Worm (Caenorhabditis elegans): ENCODE results near the gene srh-105.

srh-105 gene

ce11 chrII:511968-512367 lies 2.8 kb upstream of the srh-105 start:
- TF ChIP-seq ceh-6 (GFP tag; optimal IDR thresholded peaks at IDR 0.05), result no peak
- TF ChIP-seq hlh-13 (GFP tag; optimal IDR thresholded peaks at IDR 0.05), result no peak
- TF ChIP-seq hlh-15 (tag; optimal IDR thresholded peaks at IDR 0.05), result no peak
- TF ChIP-seq ceh-31 (tag; optimal IDR thresholded peaks at IDR 0.05), result no peak
- no peak for TF ChIP-seq tbx-7 (tag; optimal IDR thresholded peaks at IDR 0.05)
- no peak for TF ChIP-seq rnt-1 (tag; optimal IDR thresholded peaks at IDR 0.05)
- no peak for TF ChIP-seq dve-1 (tag; optimal IDR thresholded peaks at IDR 0.05)
- TF ChIP-seq pag-3 (tag; optimal IDR thresholded peaks at IDR 0.05; ENCODE audit: borderline replicate concordance), result no peak
- no peak for TF ChIP-seq fax-1 (tag; optimal IDR thresholded peaks at IDR 0.05)
- no peak for TF ChIP-seq unc-42 (tag; optimal IDR thresholded peaks at IDR 0.05)
- TF ChIP-seq sdc-2 (tag; optimal IDR thresholded peaks at IDR 0.05), result no peak
- no peak for TF ChIP-seq ztf-16 (tag; optimal IDR thresholded peaks at IDR 0.05)
- TF ChIP-seq dmd-4 (tag; optimal IDR thresholded peaks at IDR 0.05; ENCODE audit: borderline replicate concordance), result no peak
- TF ChIP-seq hlh-6 (tag; optimal IDR thresholded peaks at IDR 0.05), result no peak
- no peak for TF ChIP-seq unc-86 (tag; optimal IDR thresholded peaks at IDR 0.05)
- TF ChIP-seq C38D4.7 (GFP tag; optimal IDR thresholded peaks at IDR 0.05), result no peak
- TF ChIP-seq ceh-2 (tag; optimal IDR thresholded peaks at IDR 0.05), result no peak

- TF ChIP-seq pat-9 (tag; optimal IDR thresholded peaks at IDR 0.05), result no peak
Observed at ce11 chrII:508603-509002, 527 bp downstream of the srh-105 start.

- TF ChIP-seq elt-2 (tag; optimal IDR thresholded peaks at IDR 0.05) (peak; percentile 5), fkh-6 (tag; optimal IDR thresholded peaks at IDR 0.05) (no peak), nfya-1 (tag; optimal IDR thresholded peaks at IDR 0.05) (peak; percentile 36), elt-4 (tag; optimal IDR thresholded peaks at IDR 0.05) (no peak), unc-42 (tag; optimal IDR thresholded peaks at IDR 0.05) (peak; percentile 46), pax-1 (tag; optimal IDR thresholded peaks at IDR 0.05) (peak; percentile 22), hlh-6 (tag; optimal IDR thresholded peaks at IDR 0.05) (no peak), unc-86 (tag; optimal IDR thresholded peaks at IDR 0.05) (no peak), ceh-31 (tag; optimal IDR thresholded peaks at IDR 0.05) (peak; percentile 25)
Observed at ce11 chrII:506069-506468, 3.1 kb downstream of the srh-105 start.

- TF ChIP-seq nhr-11 (tag; optimal IDR thresholded peaks at IDR 0.05) (no peak), pat-9 (tag; optimal IDR thresholded peaks at IDR 0.05) (no peak), dmd-4 (tag; optimal IDR thresholded peaks at IDR 0.05; ENCODE audit: borderline replicate concordance) (no peak), ceh-18 (tag; optimal IDR thresholded peaks at IDR 0.05) (no peak), unc-3 (GFP tag; conservative IDR thresholded peaks at IDR 0.05) (no peak), unc-3 (tag; optimal IDR thresholded peaks at IDR 0.05) (no peak), ref-2 (tag; optimal IDR thresholded peaks at IDR 0.05) (no peak), syd-9 (tag; optimal IDR thresholded peaks at IDR 0.05) (no peak)
Observed at ce11 chrII:502638-503037, 6.5 kb downstream of the srh-105 start.

ce11 chrII:495124-495523 lies 14.0 kb downstream of the srh-105 start, which contains the start of gene sms-5:
Gene sms-5, plus strand, starts transcription at chrII:495424.
- no peak for TF ChIP-seq Y22D7AL.16 (tag; optimal IDR thresholded peaks at IDR 0.05)

ce11 chrII:484328-484916 lies 24.7 kb downstream of the srh-105 start, which contains the start of the genes gldi-1 and prp-21:
Gene gldi-1, minus strand, starts transcription at chrII:484378.
Gene prp-21, plus strand, starts transcription at chrII:484866.
- peak; percentile 57 for TF ChIP-seq hlh-8 (tag; optimal IDR thresholded peaks at IDR 0.05)
- peak; percentile 31 for TF ChIP-seq ceh-14 (tag; optimal IDR thresholded peaks at IDR 0.05)
- TF ChIP-seq zip-5 (tag; optimal IDR thresholded peaks at IDR 0.05), result peak; percentile 40
- no peak for TF ChIP-seq ceh-34 (tag; optimal IDR thresholded peaks at IDR 0.05)
- TF ChIP-seq tbx-7 (tag; optimal IDR thresholded peaks at IDR 0.05), result peak; percentile 40
- peak; percentile 99 for TF ChIP-seq unc-42 (tag; optimal IDR thresholded peaks at IDR 0.05)
- peak; percentile 63 for TF ChIP-seq ets-4 (tag; optimal IDR thresholded peaks at IDR 0.05)
- TF ChIP-seq ceh-31 (tag; optimal IDR thresholded peaks at IDR 0.05), result peak; percentile 77
- TF ChIP-seq ceh-24 (tag; optimal IDR thresholded peaks at IDR 0.05), result no peak
- peak; percentile 38 for TF ChIP-seq tbx-2 (tag; optimal IDR thresholded peaks at IDR 0.05)
- no peak for TF ChIP-seq syd-9 (tag; optimal IDR thresholded peaks at IDR 0.05)
- no peak for TF ChIP-seq pros-1 (tag; optimal IDR thresholded peaks at IDR 0.05)
- TF ChIP-seq ceh-2 (tag; optimal IDR thresholded peaks at IDR 0.05), result peak; percentile 66
- TF ChIP-seq pax-1 (tag; optimal IDR thresholded peaks at IDR 0.05), result peak; percentile 33
- TF ChIP-seq C08G9.2 (tag; optimal IDR thresholded peaks at IDR 0.05), result peak; percentile 36

Measured in whole organism, late embryonic.